Worm (Caenorhabditis elegans) whole organism, L3 larva: Measurements from ENCODE around the gene Y39B6A.7.

ENCODE experiments used
- mdl-1 ChIP-seq: fragments of 150-350 bp; optimal IDR thresholded peaks from 2 replicates; lab custom pipeline; 2014; ENCODE audit warnings: missing biosample characterization, missing genetic modification characterization
- nhr-237 ChIP-seq: fragments of 150-350 bp; optimal IDR thresholded peaks from 2 replicates; lab custom pipeline; 2014; ENCODE audit warnings: missing biosample characterization, missing genetic modification characterization
- pha-4 ChIP-seq: fragments of 150-350 bp; optimal IDR thresholded peaks from 2 replicates; lab custom pipeline; 2014; ENCODE audit warnings: missing biosample characterization, missing genetic modification reagents, missing genetic modification characterization
- sea-2 ChIP-seq: fragments of 150-350 bp; sonication (generic microtip); optimal IDR thresholded peaks from 4 replicates; lab custom pipeline; 2014; ENCODE audit warnings: missing biosample characterization, missing genetic modification reagents, missing genetic modification characterization
- snpc-4 ChIP-seq: fragments of 150-350 bp; optimal IDR thresholded peaks from 2 replicates; lab custom pipeline; 2014; ENCODE audit warnings: missing biosample characterization, missing genetic modification characterization

DNA sequence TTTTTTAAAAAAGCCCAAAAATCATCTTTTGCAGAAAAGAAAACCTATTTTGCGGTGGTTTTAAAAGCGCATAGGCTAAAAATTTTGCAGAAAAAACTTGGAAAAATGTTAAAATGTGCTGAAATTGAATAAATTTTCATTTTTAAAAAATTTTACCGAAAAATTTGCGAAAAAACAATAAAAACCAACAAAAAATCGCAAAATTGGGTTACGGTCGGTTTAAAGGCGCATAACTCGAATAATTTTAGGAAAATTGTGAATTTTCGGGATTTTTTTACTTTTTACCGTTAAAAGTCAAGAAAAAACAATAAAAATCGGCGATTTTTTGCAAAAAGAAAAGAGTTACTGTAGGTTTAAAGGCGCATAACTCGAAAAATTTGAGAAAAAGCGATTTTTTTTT, 23.7 kb downstream of the Y39B6A.7 start:
- TF ChIP-seq snpc-4 (tag; lab: Kevin White, UChicago) (no peak), nhr-237 (tag; lab: Kevin White, UChicago) (no peak), mdl-1 (tag; lab: Kevin White, UChicago) (no peak), sea-2 (no peak), pha-4 (tag; lab: Kevin White, UChicago) (no peak)
